Worm (Caenorhabditis elegans) whole organism, early embryonic: ENCODE results near the gene mbf-1.

ENCODE experiments used
- B0310.2 ChIP-seq: sonication (generic microtip); optimal IDR thresholded peaks from 2 replicates; lab custom pipeline; 2016; ENCODE audit warnings: mild to moderate bottlenecking, missing genetic modification characterization, missing compliant biosample characterization
- F13C5.2 ChIP-seq: sonication (generic microtip); optimal IDR thresholded peaks from 2 replicates; lab custom pipeline; 2017; ENCODE audit warnings: mild to moderate bottlenecking, missing genetic modification characterization, inconsistent platforms, missing compliant biosample characterization
- aly-1 ChIP-seq: sonication (generic microtip); optimal IDR thresholded peaks from 2 replicates; lab custom pipeline; 2016; ENCODE audit warnings: missing genetic modification characterization, missing compliant biosample characterization
- ama-1 ChIP-seq: fragments of 150-350 bp; optimal IDR thresholded peaks from 2 replicates; lab custom pipeline; 2014
- ceh-13 ChIP-seq: fragments of 200-800 bp; sonication (Bioruptor generic); optimal IDR thresholded peaks from 2 replicates; lab custom pipeline; 2018; ENCODE audit warnings: mild to moderate bottlenecking, missing genetic modification characterization, missing compliant biosample characterization
- ceh-36 ChIP-seq: sonication (generic microtip); optimal IDR thresholded peaks from 2 replicates; lab custom pipeline; 2016; ENCODE audit warnings: missing genetic modification characterization, inconsistent platforms, missing compliant biosample characterization
- ets-7 ChIP-seq: sonication (generic microtip); optimal IDR thresholded peaks from 2 replicates; lab custom pipeline; 2016; ENCODE audit warnings: missing genotype, missing genetic modification characterization, missing compliant biosample characterization
- flt-1 ChIP-seq: fragments of 200-800 bp; sonication (Bioruptor generic); IDR thresholded peaks from 2 replicates; pipeline ENCODE4 v1.3.6; 2022; ENCODE audit warnings: missing genetic modification characterization, missing compliant biosample characterization
- hmbx-1 ChIP-seq: sonication (generic microtip); optimal IDR thresholded peaks from 2 replicates; lab custom pipeline; 2016; ENCODE audit warnings: mild to moderate bottlenecking, missing genetic modification characterization, missing compliant biosample characterization
- hmg-4 ChIP-seq: fragments of 200-800 bp; sonication (Bioruptor generic); optimal IDR thresholded peaks from 2 replicates; lab custom pipeline; 2018; ENCODE audit warnings: mild to moderate bottlenecking, missing genetic modification characterization, missing compliant biosample characterization
- hnd-1 ChIP-seq: sonication (generic microtip); optimal IDR thresholded peaks from 2 replicates; lab custom pipeline; 2016; ENCODE audit warnings: missing genetic modification characterization, missing compliant biosample characterization
- pes-1 ChIP-seq: fragments of 200-800 bp; sonication (Bioruptor generic); IDR thresholded peaks from 2 replicates; pipeline ENCODE4 v1.3.6; 2022; ENCODE audit warnings: missing genetic modification reagents, missing genetic modification characterization, missing compliant biosample characterization
- scrt-1 ChIP-seq: fragments of 200-800 bp; sonication (Bioruptor generic); IDR thresholded peaks from 2 replicates; pipeline ENCODE4 v1.3.6; 2022; ENCODE audit warnings: missing genetic modification characterization, missing compliant biosample characterization
- sea-1 ChIP-seq: fragments of 200-800 bp; sonication (Bioruptor generic); conservative IDR thresholded peaks from 2 replicates; pipeline ENCODE4 v1.3.6; 2022; ENCODE audit warnings: missing genetic modification characterization, missing compliant biosample characterization
- tbx-11 ChIP-seq: fragments of 200-800 bp; sonication (Bioruptor generic); IDR thresholded peaks from 2 replicates; pipeline ENCODE4 v1.3.6; 2022; ENCODE audit warnings: missing genetic modification characterization, missing compliant biosample characterization
- tbx-37 ChIP-seq: fragments of 200-800 bp; sonication (Bioruptor generic); conservative IDR thresholded peaks from 2 replicates; pipeline ENCODE4 v1.3.6; 2022; ENCODE audit warnings: missing genetic modification reagents, missing genetic modification characterization, missing compliant biosample characterization
- tra-4 ChIP-seq: sonication (generic microtip); optimal IDR thresholded peaks from 2 replicates; lab custom pipeline; 2017; ENCODE audit warnings: missing genetic modification characterization, missing compliant biosample characterization

The mbf-1 gene

DNA sequence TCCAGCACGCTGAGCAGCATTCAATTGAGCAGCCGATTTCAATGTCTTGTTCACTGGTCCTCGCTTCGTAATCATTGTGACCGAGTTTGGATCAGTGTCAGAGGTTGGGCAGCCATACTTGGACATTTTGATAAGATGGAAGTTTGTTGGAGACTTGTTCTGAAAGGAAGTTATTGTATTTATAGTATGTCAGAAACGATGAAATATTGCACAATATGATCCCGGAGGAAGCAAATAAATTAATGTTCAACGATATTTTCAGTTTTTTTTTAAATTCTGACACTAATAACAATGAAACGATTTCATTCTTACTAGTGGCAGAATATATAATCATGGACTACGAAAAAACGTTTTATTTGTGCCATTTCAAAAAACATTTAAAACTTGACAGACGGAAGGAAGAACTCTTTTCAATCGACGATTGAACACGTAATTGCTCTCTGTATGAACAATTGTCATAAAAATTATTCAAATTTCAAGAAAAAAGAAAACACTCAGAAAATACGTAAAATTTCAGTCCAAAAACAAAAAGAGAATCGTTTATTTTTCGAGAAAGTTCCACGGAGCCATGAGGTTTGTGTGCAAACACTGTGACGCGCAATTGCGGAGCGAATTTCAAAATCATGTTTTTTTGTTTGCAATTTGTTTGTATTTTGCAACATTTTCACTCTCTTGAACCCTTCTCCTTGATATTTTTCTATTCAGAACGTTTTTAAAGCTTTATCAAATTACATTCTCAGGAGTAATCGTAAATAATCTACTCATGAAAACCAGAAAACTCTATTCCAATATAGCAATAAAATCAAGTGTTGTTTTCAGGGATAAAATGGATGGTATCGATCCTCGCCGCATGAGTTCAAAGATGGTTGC is at the start of gene mbf-1, which contains the start of gene nse-4:
TSS of gene mbf-1 (minus strand) at position 343 of the 870 bp plus-strand sequence.
TSS of gene nse-4 (plus strand) at position 820 of the 870 bp plus-strand sequence.
- TF ChIP-seq scrt-1 (GFP tag; lab: Robert Waterston, UW) = no peak
- peak; percentile 57 for TF ChIP-seq F13C5.2 (tag; lab: Kevin White, UChicago)

DNA sequence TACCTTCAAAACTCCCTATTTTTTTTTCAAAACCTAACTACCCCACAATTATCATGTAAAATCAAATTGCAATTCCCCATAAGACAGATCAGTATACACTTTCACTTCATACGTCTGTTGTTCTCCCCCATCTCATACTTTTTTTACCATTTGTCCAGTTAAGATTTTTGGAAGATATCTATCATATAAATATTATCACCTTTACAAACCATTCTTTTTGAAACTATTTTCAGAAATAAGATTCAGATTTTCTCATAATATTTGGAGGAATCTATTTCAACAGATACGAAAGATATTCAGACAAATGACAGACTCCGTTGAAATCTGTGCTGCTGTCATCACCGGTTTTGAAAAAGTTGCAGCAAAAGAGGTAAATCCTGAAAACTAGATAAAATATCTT is 47.6 kb upstream of the mbf-1 start, which contains the start of gene M04B2.2:
TSS of gene M04B2.2 (plus strand) at position 301 of the 400 bp plus-strand sequence.
- TF ChIP-seq hmbx-1 (tag; lab: Kevin White, UChicago) (no peak), tbx-37 (GFP tag; lab: Robert Waterston, UW) (no peak)

DNA sequence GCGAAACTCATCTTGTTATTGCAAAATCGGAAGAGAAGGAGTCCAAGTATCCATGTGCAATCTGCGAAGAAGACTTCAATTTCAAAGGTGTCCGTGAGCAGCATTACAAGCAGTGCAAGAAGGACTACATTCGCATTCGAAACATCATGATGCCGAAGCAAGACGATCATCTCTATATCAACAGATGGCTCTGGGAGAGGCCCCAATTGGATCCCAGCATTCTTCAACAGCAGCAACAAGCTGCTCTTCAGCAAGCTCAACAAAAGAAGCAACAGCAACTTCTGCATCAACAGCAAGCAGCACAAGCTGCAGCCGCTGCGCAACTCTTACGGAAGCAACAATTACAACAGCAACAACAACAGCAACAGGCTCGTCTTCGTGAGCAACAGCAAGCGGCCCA is 46.0 kb upstream of the mbf-1 start:
- TF ChIP-seq scrt-1 (GFP tag; lab: Robert Waterston, UW) (no peak), hnd-1 (tag; lab: Kevin White, UChicago) (no peak), ama-1 (no peak), tbx-37 (GFP tag; lab: Robert Waterston, UW) (no peak), aly-1 (tag; lab: Kevin White, UChicago) (no peak), ceh-36 (tag; lab: Kevin White, UChicago) (no peak), F13C5.2 (tag; lab: Kevin White, UChicago) (no peak), ceh-13 (GFP tag; lab: Kevin White, UChicago) (no peak), hmbx-1 (tag; lab: Kevin White, UChicago) (no peak), tbx-11 (GFP tag; lab: Robert Waterston, UW) (no peak), hmg-4 (no peak), pes-1 (GFP tag; lab: Robert Waterston, UW) (no peak), flt-1 (GFP tag; lab: Robert Waterston, UW) (no peak)

DNA sequence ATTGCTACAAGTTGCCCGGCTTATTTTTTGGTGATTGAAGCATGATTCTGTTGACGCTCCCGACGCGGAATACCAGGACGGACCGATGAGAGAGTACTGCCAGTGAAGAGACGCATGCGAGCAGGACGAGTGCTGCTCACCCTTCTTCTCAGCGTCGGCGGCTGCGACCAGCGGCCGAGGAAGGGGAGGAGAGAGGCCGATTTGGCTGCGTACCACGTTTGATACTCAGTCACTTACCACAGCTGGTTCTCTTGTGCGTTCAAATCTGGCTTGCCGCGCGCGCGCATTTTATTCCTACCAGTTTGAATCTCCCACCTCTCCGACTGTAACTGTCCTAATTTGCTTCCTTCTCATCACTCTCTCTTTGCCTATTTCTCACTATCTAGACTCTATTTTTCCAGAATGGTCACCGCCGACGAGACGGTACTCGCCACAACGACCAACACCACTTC is 44.1 kb upstream of the mbf-1 start, which contains the start of gene mep-1:
TSS of gene mep-1 (plus strand) at position 402 of the 452 bp plus-strand sequence.
- TF ChIP-seq pes-1 (GFP tag; lab: Robert Waterston, UW) (peak; percentile 58), flt-1 (GFP tag; lab: Robert Waterston, UW) (no peak)

DNA sequence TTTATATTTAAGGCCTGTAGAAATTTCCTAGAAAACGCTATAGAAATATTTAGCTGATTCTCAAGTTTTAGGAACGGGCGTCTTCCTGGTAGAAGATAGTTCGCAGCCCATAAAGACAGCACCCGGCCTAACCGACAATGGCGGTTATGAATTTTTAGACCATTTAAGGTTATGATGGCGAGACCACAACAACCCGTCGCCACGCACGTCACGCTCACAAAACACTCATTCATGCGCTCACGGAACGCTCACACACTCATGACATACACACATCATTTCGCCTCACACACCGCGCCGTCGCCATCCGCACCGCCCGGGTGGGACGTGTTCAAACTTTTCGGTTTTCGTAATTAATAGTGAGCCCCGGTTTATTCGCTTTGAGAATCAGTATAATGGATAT is 43.5 kb upstream of the mbf-1 start:
- no peak for TF ChIP-seq F13C5.2 (tag; lab: Kevin White, UChicago)
- TF ChIP-seq hmg-4 = no peak
- TF ChIP-seq tbx-11 (GFP tag; lab: Robert Waterston, UW) = no peak
- no peak for TF ChIP-seq ama-1
- TF ChIP-seq ceh-13 (GFP tag; lab: Kevin White, UChicago) = no peak
- TF ChIP-seq ceh-36 (tag; lab: Kevin White, UChicago) = no peak
- no peak for TF ChIP-seq aly-1 (tag; lab: Kevin White, UChicago)
- no peak for TF ChIP-seq flt-1 (GFP tag; lab: Robert Waterston, UW)
- no peak; the same call in 1 of the 2 replicates for TF ChIP-seq pes-1 (GFP tag; lab: Robert Waterston, UW)
- no peak for TF ChIP-seq B0310.2 (tag; lab: Kevin White, UChicago)
- TF ChIP-seq tra-4 (tag; lab: Kevin White, UChicago) = no peak

DNA sequence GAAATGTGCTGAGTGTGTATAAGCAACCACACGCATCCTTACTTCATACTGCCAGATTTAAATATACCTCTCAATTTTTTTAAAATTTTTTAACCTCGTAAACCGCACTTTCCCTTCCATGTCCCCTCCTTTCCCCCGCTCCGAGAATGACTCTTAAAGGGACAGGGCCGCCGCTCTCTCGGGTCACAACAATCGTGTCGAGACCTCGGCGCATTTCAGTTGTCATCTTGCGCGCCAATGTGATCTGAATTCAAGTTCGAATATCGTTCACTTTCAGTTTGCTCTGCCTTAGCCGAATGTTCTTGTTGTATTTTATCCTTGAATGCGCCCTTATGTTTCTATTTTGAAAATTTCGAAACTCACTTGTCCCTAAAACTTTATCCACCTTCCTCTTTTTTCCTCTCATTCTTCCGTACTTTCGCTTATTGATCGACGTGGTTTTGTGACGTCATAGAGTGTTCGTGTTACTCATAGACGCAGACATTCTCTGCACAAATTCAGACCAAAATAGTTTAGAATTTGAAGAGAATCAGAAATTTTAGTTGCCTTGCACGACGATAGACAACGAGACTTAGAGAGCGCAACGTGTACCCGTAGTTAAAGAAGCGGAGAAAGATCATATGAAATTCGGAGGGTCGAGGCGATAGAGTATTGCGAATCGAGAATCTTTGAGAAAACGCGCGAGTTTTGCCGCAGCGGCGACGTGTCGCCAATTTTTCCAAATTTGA is 42.2 kb upstream of the mbf-1 start:
- TF ChIP-seq flt-1 (GFP tag; lab: Robert Waterston, UW) (no peak), tbx-11 (GFP tag; lab: Robert Waterston, UW) (no peak), ama-1 (peak; percentile 12), B0310.2 (tag; lab: Kevin White, UChicago) (no peak), ets-7 (tag; lab: Kevin White, UChicago) (no peak)

DNA sequence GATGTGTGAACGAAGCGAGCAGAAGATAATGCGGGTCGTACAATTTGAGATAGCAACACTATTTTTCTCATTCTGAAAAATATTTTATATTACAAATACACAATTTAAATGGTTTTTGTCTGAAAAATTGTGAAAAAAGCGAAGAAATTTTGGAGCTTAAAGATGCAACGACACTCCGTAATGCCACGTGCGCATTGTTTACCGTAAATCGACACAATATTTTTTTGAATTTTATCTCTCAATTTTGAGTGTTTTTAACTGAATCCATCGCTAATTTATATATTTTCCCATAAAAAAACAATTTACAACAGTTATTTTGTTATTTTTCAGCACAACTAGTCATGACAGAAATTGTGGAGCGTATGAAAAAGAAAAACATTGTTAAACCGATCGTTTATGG is 40.8 kb upstream of the mbf-1 start, which contains the start of the genes M04B2.4 and gfl-1:
TSS of gene M04B2.4 (minus strand) at position 72 of the 400 bp plus-strand sequence.
TSS of gene gfl-1 (plus strand) at position 331 of the 400 bp plus-strand sequence.
- no peak for TF ChIP-seq aly-1 (tag; lab: Kevin White, UChicago)
- TF ChIP-seq hmg-4 = no peak
- TF ChIP-seq hnd-1 (tag; lab: Kevin White, UChicago) = no peak
- no peak for TF ChIP-seq ceh-36 (tag; lab: Kevin White, UChicago)
- no peak for TF ChIP-seq ceh-13 (GFP tag; lab: Kevin White, UChicago)
- no peak for TF ChIP-seq sea-1 (GFP tag; lab: Robert Waterston, UW)
- TF ChIP-seq B0310.2 (tag; lab: Kevin White, UChicago) = no peak
- no peak for TF ChIP-seq ama-1
- TF ChIP-seq tra-4 (tag; lab: Kevin White, UChicago) = no peak
- TF ChIP-seq tbx-11 (GFP tag; lab: Robert Waterston, UW) = no peak

DNA sequence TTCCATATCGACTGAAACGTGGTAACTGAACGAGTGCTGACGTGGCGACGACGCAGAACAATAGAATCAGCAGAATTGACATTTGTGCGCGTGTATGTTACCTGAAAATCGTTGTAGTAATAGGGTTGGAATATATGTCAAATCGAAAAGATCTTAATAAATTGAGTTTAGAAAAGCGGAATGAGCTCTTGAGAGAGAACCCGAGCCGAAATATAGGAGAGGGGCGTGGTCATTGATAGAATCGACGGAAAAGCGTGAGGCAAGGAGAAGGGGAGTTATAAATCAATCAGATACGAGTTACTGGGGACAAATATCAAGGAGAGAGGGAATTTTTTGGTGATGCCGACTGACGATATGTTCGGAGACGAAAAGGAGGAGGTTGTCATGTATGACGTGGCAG is 30.5 kb upstream of the mbf-1 start, which contains the start of gene M04B2.6:
TSS of gene M04B2.6 (minus strand) at position 101 of the 400 bp plus-strand sequence.
- TF ChIP-seq pes-1 (GFP tag; lab: Robert Waterston, UW) (no peak), ceh-36 (tag; lab: Kevin White, UChicago) (no peak), tbx-37 (GFP tag; lab: Robert Waterston, UW) (no peak), ceh-13 (GFP tag; lab: Kevin White, UChicago) (no peak), flt-1 (GFP tag; lab: Robert Waterston, UW) (no peak), scrt-1 (GFP tag; lab: Robert Waterston, UW) (no peak), F13C5.2 (tag; lab: Kevin White, UChicago) (no peak), ets-7 (tag; lab: Kevin White, UChicago) (no peak), hmbx-1 (tag; lab: Kevin White, UChicago) (no peak), tra-4 (tag; lab: Kevin White, UChicago) (no peak), hnd-1 (tag; lab: Kevin White, UChicago) (no peak), aly-1 (tag; lab: Kevin White, UChicago) (no peak), tbx-11 (GFP tag; lab: Robert Waterston, UW) (no peak)
